Worm (Caenorhabditis elegans): Measurements from ENCODE around the gene H20E11.1.

- TF ChIP-seq ztf-23 (GFP tag; IDR thresholded peaks at IDR 0.05): no peak
- TF ChIP-seq ref-1 (GFP tag; conservative IDR thresholded peaks at IDR 0.05): no peak
- no peak for TF ChIP-seq flt-1 (GFP tag; IDR thresholded peaks at IDR 0.05)
- TF ChIP-seq ztf-29 (GFP tag; IDR thresholded peaks at IDR 0.05): no peak
- TF ChIP-seq cog-1 (tag; optimal IDR thresholded peaks at IDR 0.05): no peak
These were observed 5.3 kb upstream of the H20E11.1 start, which contains the start of gene H20E11.3 for ce11 chrIV:6824622-6825021.

Measured in whole organism, midembryonic.